Worm (Caenorhabditis elegans) whole organism, L1 larva: ENCODE data around the gene nep-2.

ENCODE experiments used
- C04F5.9 ChIP-seq: sonication (generic microtip); optimal IDR thresholded peaks from 2 replicates; lab custom pipeline; 2016; ENCODE audit warnings: missing genetic modification characterization, missing compliant biosample characterization
- C16A3.4 ChIP-seq: fragments of 150-350 bp; optimal IDR thresholded peaks from 2 replicates; lab custom pipeline; 2014; ENCODE audit warnings: missing biosample characterization, missing genetic modification characterization
- F16B12.6 ChIP-seq: fragments of 150-350 bp; optimal IDR thresholded peaks from 2 replicates; lab custom pipeline; 2014; ENCODE audit warnings: missing biosample characterization, missing genetic modification characterization
- Y116A8C.19 ChIP-seq: sonication (generic microtip); optimal IDR thresholded peaks from 2 replicates; lab custom pipeline; 2016; ENCODE audit warnings: missing compliant biosample characterization, missing genetic modification characterization, borderline replicate concordance
- aha-1 ChIP-seq: fragments of 150-350 bp; optimal IDR thresholded peaks from 2 replicates; lab custom pipeline; 2014; ENCODE audit warnings: missing biosample characterization, missing genetic modification characterization
- alr-1 ChIP-seq: fragments of 200-800 bp; sonication (Bioruptor generic); optimal IDR thresholded peaks from 2 replicates; lab custom pipeline; 2018; ENCODE audit warnings: borderline replicate concordance, mild to moderate bottlenecking, missing genetic modification characterization, missing compliant biosample characterization
- aly-2 ChIP-seq: fragments of 150-350 bp; optimal IDR thresholded peaks from 2 replicates; lab custom pipeline; 2014; ENCODE audit warnings: missing biosample characterization, missing genetic modification characterization
- blmp-1 ChIP-seq: fragments of 150-350 bp; optimal IDR thresholded peaks from 2 replicates; lab custom pipeline; 2014; ENCODE audit warnings: missing biosample characterization, missing genetic modification characterization
- ceh-8 ChIP-seq: fragments of 200-800 bp; sonication (Bioruptor generic); optimal IDR thresholded peaks from 2 replicates; lab custom pipeline; 2018; ENCODE audit warnings: mild to moderate bottlenecking, missing genetic modification characterization, moderate library complexity, missing compliant biosample characterization
- ceh-88 ChIP-seq: fragments of 200-800 bp; sonication (Bioruptor generic); IDR thresholded peaks from 2 replicates; pipeline ENCODE4 v1.3.6; 2022; ENCODE audit warnings: missing genetic modification characterization, missing compliant biosample characterization
- dpl-1 ChIP-seq, 3 experiments: fragments of 150-350 bp in 2 of 3; sonication (generic microtip) in 1 of 3; optimal IDR thresholded peaks; 2 replicates each; lab custom pipeline; 2014 to 2017; ENCODE audit warnings: missing biosample characterization in 3 of 3, missing genetic modification characterization in 3 of 3, missing genetic modification reagents in 3 of 3
- egl-27 ChIP-seq, 2 experiments: fragments of 150-350 bp in 1 of 2; sonication (generic microtip); optimal IDR thresholded peaks; 3 replicates each; lab custom pipeline; 2017 to 2018; ENCODE audit warnings: missing biosample characterization in 2 of 2, missing genetic modification characterization in 2 of 2, missing genetic modification reagents in 2 of 2
- elt-3 ChIP-seq, 6 experiments: fragments of 150-350 bp in 1 of 6; sonication (generic microtip); optimal IDR thresholded peaks; 2 replicates each; lab custom pipeline; 2017 to 2018; ENCODE audit warnings: missing biosample characterization in 6 of 6, missing genetic modification characterization in 6 of 6, inconsistent platforms in 1 of 6
- ets-5 ChIP-seq: fragments of 200-800 bp; sonication (Bioruptor generic); IDR thresholded peaks from 2 replicates; pipeline ENCODE4 v1.3.6; 2022; ENCODE audit warnings: missing genetic modification characterization, missing compliant biosample characterization
- fkh-10 ChIP-seq: sonication (generic microtip); optimal IDR thresholded peaks from 2 replicates; lab custom pipeline; 2017; ENCODE audit warnings: missing biosample characterization, missing genetic modification reagents, missing genetic modification characterization
- fkh-8 ChIP-seq: sonication (generic microtip); optimal IDR thresholded peaks from 2 replicates; lab custom pipeline; 2016; ENCODE audit warnings: mild to moderate bottlenecking, missing genetic modification characterization, missing compliant biosample characterization
- irx-1 ChIP-seq: sonication (generic microtip); optimal IDR thresholded peaks from 2 replicates; lab custom pipeline; 2016; ENCODE audit warnings: missing genetic modification characterization, missing compliant biosample characterization
- jun-1 ChIP-seq: fragments of 150-350 bp; optimal IDR thresholded peaks from 2 replicates; lab custom pipeline; 2014; ENCODE audit warnings: missing biosample characterization, missing genetic modification reagents, missing genetic modification characterization
- lin-13 ChIP-seq: fragments of 150-350 bp; optimal IDR thresholded peaks from 2 replicates; lab custom pipeline; 2014; ENCODE audit warnings: missing biosample characterization, missing genetic modification reagents, missing genetic modification characterization
- lin-15B ChIP-seq: fragments of 150-350 bp; sonication (generic microtip); optimal IDR thresholded peaks from 3 replicates; lab custom pipeline; 2014; ENCODE audit warnings: missing biosample characterization, missing genetic modification characterization
- lin-35 ChIP-seq, 2 experiments: fragments of 150-350 bp; optimal IDR thresholded peaks; 2 replicates each; lab custom pipeline; 2014; ENCODE audit warnings: missing biosample characterization in 2 of 2, missing genetic modification characterization in 2 of 2, missing genetic modification reagents in 2 of 2
- lir-3 ChIP-seq: sonication (generic microtip); optimal IDR thresholded peaks from 2 replicates; lab custom pipeline; 2016; ENCODE audit warnings: mild to moderate bottlenecking, missing genetic modification characterization, moderate library complexity, missing compliant biosample characterization; ENCODE audit not compliant: poor library complexity
- mab-9 ChIP-seq: fragments of 200-800 bp; sonication (Bioruptor generic); IDR thresholded peaks from 2 replicates; pipeline ENCODE4 v1.3.6; 2022; ENCODE audit warnings: missing genetic modification reagents, missing genetic modification characterization, missing compliant biosample characterization
- mdl-1 ChIP-seq, 2 experiments: fragments of 150-350 bp; optimal IDR thresholded peaks; 2 replicates each; lab custom pipeline; 2014 to 2017; ENCODE audit warnings: missing biosample characterization in 2 of 2, missing genetic modification characterization in 2 of 2, inconsistent platforms in 1 of 2
- nhr-12 ChIP-seq: sonication (generic microtip); optimal IDR thresholded peaks from 2 replicates; lab custom pipeline; 2017; ENCODE audit warnings: missing biosample characterization, missing genetic modification characterization
- nhr-20 ChIP-seq: sonication (generic microtip); optimal IDR thresholded peaks from 2 replicates; lab custom pipeline; 2016; ENCODE audit warnings: mild to moderate bottlenecking, missing genetic modification characterization, missing compliant biosample characterization
- nhr-47 ChIP-seq: sonication (generic microtip); optimal IDR thresholded peaks from 2 replicates; lab custom pipeline; 2016; ENCODE audit warnings: mild to moderate bottlenecking, missing genetic modification characterization, moderate library complexity, missing compliant biosample characterization
- nhr-71 ChIP-seq: sonication (generic microtip); optimal IDR thresholded peaks from 2 replicates; lab custom pipeline; 2016; ENCODE audit warnings: mild to moderate bottlenecking, missing genetic modification characterization, moderate library complexity, missing compliant biosample characterization
- nhr-77 ChIP-seq: fragments of 150-350 bp; optimal IDR thresholded peaks from 2 replicates; lab custom pipeline; 2014; ENCODE audit warnings: missing biosample characterization, missing genetic modification characterization
- nhr-84 ChIP-seq: sonication (generic microtip); optimal IDR thresholded peaks from 2 replicates; lab custom pipeline; 2017; ENCODE audit warnings: missing biosample characterization, missing genetic modification characterization
- pax-3 ChIP-seq: fragments of 200-800 bp; sonication (Bioruptor generic); optimal IDR thresholded peaks from 2 replicates; lab custom pipeline; 2018; ENCODE audit warnings: mild to moderate bottlenecking, missing genetic modification characterization, moderate library complexity, missing compliant biosample characterization
- rnt-1 ChIP-seq: sonication (generic microtip); optimal IDR thresholded peaks from 2 replicates; lab custom pipeline; 2016; ENCODE audit warnings: mild to moderate bottlenecking, missing genetic modification characterization, moderate library complexity, missing compliant biosample characterization
- sox-4 ChIP-seq: sonication (generic microtip); optimal IDR thresholded peaks from 2 replicates; lab custom pipeline; 2016; ENCODE audit warnings: missing genetic modification characterization, missing compliant biosample characterization
- sptf-1 ChIP-seq: fragments of 150-350 bp; optimal IDR thresholded peaks from 2 replicates; lab custom pipeline; 2014; ENCODE audit warnings: missing biosample characterization, missing genetic modification characterization
- sup-37 ChIP-seq: fragments of 200-800 bp; sonication (Bioruptor generic); optimal IDR thresholded peaks from 2 replicates; lab custom pipeline; 2018; ENCODE audit warnings: mild to moderate bottlenecking, missing genetic modification characterization, missing compliant biosample characterization
- swsn-7 ChIP-seq: sonication (generic microtip); optimal IDR thresholded peaks from 2 replicates; lab custom pipeline; 2016; ENCODE audit warnings: missing genetic modification characterization, missing compliant biosample characterization
- tlp-1 ChIP-seq: fragments of 150-350 bp; optimal IDR thresholded peaks from 2 replicates; lab custom pipeline; 2014; ENCODE audit warnings: missing biosample characterization, missing genetic modification characterization
- unc-62 ChIP-seq: fragments of 150-350 bp; optimal IDR thresholded peaks from 2 replicates; lab custom pipeline; 2014; ENCODE audit warnings: missing biosample characterization, missing genetic modification reagents, missing genetic modification characterization
- unc-98 ChIP-seq: fragments of 200-800 bp; sonication (Bioruptor generic); IDR thresholded peaks from 2 replicates; pipeline ENCODE4 v1.3.6; 2022; ENCODE audit warnings: missing genetic modification characterization, missing compliant biosample characterization

Gene nep-2

DNA sequence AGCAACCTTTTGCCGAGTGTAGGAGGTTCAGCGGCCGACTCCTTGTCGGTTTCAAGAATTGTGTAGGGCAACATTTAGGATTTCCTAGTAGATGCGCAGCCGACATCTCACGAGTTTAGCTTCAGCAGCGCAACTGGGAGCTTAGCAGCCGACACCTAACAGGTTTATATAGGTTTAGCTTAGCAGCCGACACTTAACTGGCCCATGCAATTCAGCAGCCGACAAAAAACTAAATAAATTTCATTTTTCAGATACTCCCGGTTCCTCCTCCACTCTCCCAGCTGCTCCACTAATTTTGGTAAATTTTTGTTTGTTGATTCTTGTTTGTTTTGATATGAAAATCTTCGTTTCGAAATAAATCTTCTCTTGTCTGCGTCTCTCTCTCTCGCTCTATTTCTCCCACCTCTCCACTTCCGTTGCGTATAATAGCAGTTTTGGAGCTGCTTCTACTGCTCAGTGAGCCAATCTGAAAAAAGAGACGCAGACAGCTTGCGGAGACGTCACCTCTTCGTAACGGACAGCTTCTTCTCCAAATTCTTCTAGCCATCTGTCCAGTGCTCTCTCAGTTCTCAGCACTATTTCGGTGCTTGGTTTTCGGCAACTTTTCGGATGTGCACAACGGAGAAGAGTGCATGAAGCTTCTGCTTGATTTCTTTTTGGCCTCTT, 22.5 kb upstream of the nep-2 start (continued):
- TF ChIP-seq mab-9 (GFP tag; lab: Robert Waterston, UW) (0 out of 2 replicates have a peak, but pooled peaks have one; percentile 29), rnt-1 (tag; lab: Kevin White, UChicago) (no peak), lin-13 (peak; percentile 4), blmp-1 (no peak), F16B12.6 (tag; lab: Kevin White, UChicago) (no peak), aha-1 (no peak), alr-1 (tag; lab: Kevin White, UChicago) (no peak), swsn-7 (tag; lab: Kevin White, UChicago) (peak; percentile 53), nhr-20 (no peak), unc-98 (GFP tag; lab: Robert Waterston, UW) (no peak), tlp-1 (tag; lab: Kevin White, UChicago) (no peak), nhr-12 (tag; lab: Kevin White, UChicago) (no peak), fkh-8 (tag; lab: Kevin White, UChicago) (peak; percentile 94), lin-35 (GFP tag; optimal IDR thresholded peaks at IDR 0.05; lab: Kevin White, UChicago) (peak in 1 of 2 experiments; percentile 31), nhr-47 (tag; lab: Kevin White, UChicago) (peak; percentile 78), fkh-10 (GFP tag; lab: Kevin White, UChicago) (peak; percentile 88), nhr-84 (no peak), mdl-1 (tag; optimal IDR thresholded peaks at IDR 0.05; lab: Kevin White, UChicago) (no peak), nhr-71 (tag; lab: Kevin White, UChicago) (peak; percentile 76), sup-37 (GFP tag; lab: Kevin White, UChicago) (peak; percentile 11), ets-5 (GFP tag; lab: Robert Waterston, UW) (no peak), nhr-77 (tag; lab: Kevin White, UChicago) (no peak), jun-1 (peak; percentile 47), sox-4 (peak; percentile 34), unc-62 (GFP tag; lab: Kevin White, UChicago) (no peak), lin-15B (tag; lab: Kevin White, UChicago) (no peak), ceh-8 (GFP tag; lab: Kevin White, UChicago) (peak; percentile 3), irx-1 (tag; lab: Kevin White, UChicago) (no peak), elt-3 (tag; optimal IDR thresholded peaks at IDR 0.05; lab: Kevin White, UChicago) (no peak), C04F5.9 (tag; lab: Kevin White, UChicago) (no peak), lir-3 (tag; lab: Kevin White, UChicago) (no peak), aly-2 (no peak), sptf-1 (no peak), egl-27 (tag; optimal IDR thresholded peaks at IDR 0.05; lab: Kevin White, UChicago) (no peak), C16A3.4 (tag; lab: Kevin White, UChicago) (no peak), dpl-1 (GFP tag; optimal IDR thresholded peaks at IDR 0.05; lab: Kevin White, UChicago) (peak in 2 of 3 experiments; percentile 10 to 11)

DNA sequence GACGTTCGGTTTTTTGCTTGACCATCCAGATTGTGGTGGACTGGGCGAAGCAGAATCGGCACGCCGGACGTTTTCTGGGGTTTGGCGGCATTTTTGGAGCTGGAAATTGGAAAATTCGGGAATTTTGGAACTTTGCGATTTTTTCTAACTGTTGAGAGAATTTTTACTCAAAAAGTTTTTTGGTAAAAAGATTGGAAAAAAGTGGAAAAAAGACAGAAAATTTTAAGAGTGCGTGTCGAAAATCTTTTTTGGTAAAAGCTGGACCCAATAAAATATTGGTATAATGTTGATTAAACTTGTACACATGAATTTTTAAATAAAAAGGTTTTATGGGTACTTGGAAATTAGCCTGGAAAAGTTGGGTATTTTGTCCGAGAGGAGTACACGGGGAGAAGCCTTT, 16.7 kb upstream of the nep-2 start, which contains the start of gene T05A8.7:
T05A8.7 (minus strand) TSS at position 101 of the 400 bp plus-strand sequence.
- TF ChIP-seq fkh-10 (GFP tag; lab: Kevin White, UChicago) (no peak), Y116A8C.19 (no peak), nhr-77 (tag; lab: Kevin White, UChicago) (no peak), ceh-88 (no peak), nhr-71 (tag; lab: Kevin White, UChicago) (no peak)
- TF ChIP-seq, all 84 proteins: peak for 0

DNA sequence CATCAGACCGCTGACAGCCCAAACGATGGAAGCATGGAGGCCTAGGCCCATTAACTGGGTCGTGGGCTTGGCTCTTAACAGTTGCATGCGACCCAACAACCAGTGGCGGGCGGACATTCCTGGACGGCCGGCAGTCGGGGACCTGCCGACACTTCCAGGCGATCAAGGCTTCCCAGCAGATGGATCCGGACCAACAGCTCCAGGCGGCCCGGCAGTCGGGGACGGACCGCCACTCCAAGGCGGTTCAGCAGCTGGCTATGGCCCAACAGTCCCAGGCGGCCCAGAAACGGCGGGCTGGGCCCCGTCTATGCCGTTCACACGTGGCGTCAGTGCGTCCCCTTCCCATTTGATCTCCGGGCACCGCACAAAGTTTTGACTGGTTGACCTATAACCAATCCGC, 15.9 kb upstream of the nep-2 start:
- TF ChIP-seq pax-3 (tag; lab: Kevin White, UChicago) (no peak), ceh-8 (GFP tag; lab: Kevin White, UChicago) (peak; percentile 21)
